Worm (Caenorhabditis elegans) whole organism, L3 larva: ENCODE results near the gene T15B7.15.

Source experiments
- aly-2 ChIP-seq: fragments of 150-350 bp; optimal IDR thresholded peaks from 2 replicates; lab custom pipeline; 2014; ENCODE audit warnings: missing biosample characterization, missing genetic modification characterization
- ama-1 ChIP-seq: fragments of 150-350 bp; optimal IDR thresholded peaks from 2 replicates; lab custom pipeline; 2018
- ceh-28 ChIP-seq: fragments of 150-350 bp; optimal IDR thresholded peaks from 2 replicates; lab custom pipeline; 2014; ENCODE audit warnings: missing biosample characterization, missing genetic modification reagents, missing genetic modification characterization
- ceh-82 ChIP-seq: fragments of 150-350 bp; optimal IDR thresholded peaks from 2 replicates; lab custom pipeline; 2014; ENCODE audit warnings: missing biosample characterization, missing genetic modification characterization
- fkh-10 ChIP-seq: sonication (generic microtip); optimal IDR thresholded peaks from 2 replicates; lab custom pipeline; 2017; ENCODE audit warnings: missing biosample characterization, missing genetic modification reagents, missing genetic modification characterization
- jun-1 ChIP-seq: fragments of 150-350 bp; optimal IDR thresholded peaks from 2 replicates; lab custom pipeline; 2014; ENCODE audit warnings: missing biosample characterization, missing genetic modification reagents, missing genetic modification characterization
- lin-15B ChIP-seq: fragments of 150-350 bp; optimal IDR thresholded peaks from 2 replicates; lab custom pipeline; 2014; ENCODE audit warnings: missing biosample characterization, missing genetic modification characterization
- mdl-1 ChIP-seq: fragments of 150-350 bp; optimal IDR thresholded peaks from 2 replicates; lab custom pipeline; 2014; ENCODE audit warnings: missing biosample characterization, missing genetic modification characterization
- nhr-23 ChIP-seq: fragments of 150-350 bp; optimal IDR thresholded peaks from 2 replicates; lab custom pipeline; 2014; ENCODE audit warnings: missing biosample characterization, missing genetic modification reagents, missing genetic modification characterization
- nhr-77 ChIP-seq: fragments of 150-350 bp; optimal IDR thresholded peaks from 2 replicates; lab custom pipeline; 2014; ENCODE audit warnings: missing biosample characterization, missing genetic modification characterization
- pha-4 ChIP-seq: fragments of 150-350 bp; optimal IDR thresholded peaks from 2 replicates; lab custom pipeline; 2014; ENCODE audit warnings: missing biosample characterization, missing genetic modification reagents, missing genetic modification characterization
- sea-2 ChIP-seq: fragments of 150-350 bp; sonication (generic microtip); optimal IDR thresholded peaks from 4 replicates; lab custom pipeline; 2014; ENCODE audit warnings: missing biosample characterization, missing genetic modification reagents, missing genetic modification characterization
- skn-1 ChIP-seq: fragments of 150-350 bp; optimal IDR thresholded peaks from 2 replicates; lab custom pipeline; 2014; ENCODE audit warnings: missing biosample characterization, missing genetic modification characterization

DNA sequence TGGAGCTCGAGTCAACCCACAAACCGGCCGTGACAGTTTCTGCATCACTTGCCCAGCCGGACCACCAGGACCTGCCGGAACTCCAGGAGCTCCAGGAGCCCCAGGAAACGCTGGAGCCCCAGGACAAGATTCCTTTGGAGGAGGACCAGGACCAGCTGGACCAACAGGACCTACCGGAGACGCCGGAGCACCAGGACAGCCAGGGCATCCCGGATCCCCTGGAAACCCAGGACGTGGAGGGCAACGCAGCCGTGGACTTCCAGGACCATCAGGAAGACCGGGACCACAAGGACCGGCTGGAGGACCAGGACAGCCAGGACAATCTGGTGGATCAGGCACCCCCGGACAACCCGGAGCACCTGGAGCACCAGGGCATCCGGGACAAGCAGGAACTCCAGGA is 8.4 kb downstream of the T15B7.15 start:
- TF ChIP-seq aly-2 (tag; lab: Kevin White, UChicago) = no peak
- no peak for TF ChIP-seq ama-1
- no peak for TF ChIP-seq sea-2
- TF ChIP-seq ceh-82 = no peak
- TF ChIP-seq jun-1 (tag; lab: Kevin White, UChicago) = no peak
- no peak for TF ChIP-seq nhr-23 (tag; lab: Kevin White, UChicago)
- TF ChIP-seq nhr-77 (tag; lab: Kevin White, UChicago) = no peak
- TF ChIP-seq fkh-10 (GFP tag; lab: Kevin White, UChicago) = no peak
- TF ChIP-seq lin-15B (tag; lab: Kevin White, UChicago) = no peak
- no peak for TF ChIP-seq ceh-28 (tag; lab: Kevin White, UChicago)
- no peak for TF ChIP-seq mdl-1 (tag; lab: Kevin White, UChicago)
- no peak for TF ChIP-seq pha-4 (tag; lab: Kevin White, UChicago)
- no peak for TF ChIP-seq skn-1
